Worm (Caenorhabditis elegans) whole organism, L2 larva: ENCODE data around the gene T16G1.4.

Experiments used
- R02D3.7 ChIP-seq: fragments of 150-350 bp; optimal IDR thresholded peaks from 2 replicates; lab custom pipeline; 2014; ENCODE audit warnings: missing biosample characterization, missing genetic modification characterization
- ama-1 ChIP-seq: fragments of 150-350 bp; optimal IDR thresholded peaks from 2 replicates; lab custom pipeline; 2018; ENCODE audit warnings: inconsistent platforms
- blmp-1 ChIP-seq: sonication (generic microtip); optimal IDR thresholded peaks from 2 replicates; lab custom pipeline; 2017; ENCODE audit warnings: missing genetic modification characterization, mild to moderate bottlenecking, missing compliant biosample characterization, antibody characterized with exemption, moderate library complexity; ENCODE audit not compliant: insufficient read depth
- ceh-16 ChIP-seq: fragments of 150-350 bp; optimal IDR thresholded peaks from 2 replicates; lab custom pipeline; 2014; ENCODE audit warnings: missing biosample characterization, missing genetic modification characterization
- mbf-1 ChIP-seq: sonication (generic microtip); optimal IDR thresholded peaks from 2 replicates; lab custom pipeline; 2017; ENCODE audit warnings: missing biosample characterization, missing genetic modification characterization
- mdl-1 ChIP-seq, 2 experiments: fragments of 150-350 bp in 1 of 2; sonication (generic microtip) in 1 of 2; optimal IDR thresholded peaks; 2 replicates each; lab custom pipeline; 2017; ENCODE audit warnings: missing biosample characterization in 2 of 2, missing genetic modification characterization in 2 of 2
- nhr-10 ChIP-seq: sonication (generic microtip); optimal IDR thresholded peaks from 2 replicates; lab custom pipeline; 2017; ENCODE audit warnings: missing biosample characterization, missing genetic modification characterization
- nhr-237 ChIP-seq: fragments of 150-350 bp; optimal IDR thresholded peaks from 2 replicates; lab custom pipeline; 2014; ENCODE audit warnings: missing biosample characterization, missing genetic modification characterization
- nhr-25 ChIP-seq: fragments of 150-350 bp; sonication (generic microtip); optimal IDR thresholded peaks from 3 replicates; lab custom pipeline; 2014; ENCODE audit warnings: missing biosample characterization, missing genetic modification characterization
- nhr-77 ChIP-seq: fragments of 150-350 bp; optimal IDR thresholded peaks from 2 replicates; lab custom pipeline; 2014; ENCODE audit warnings: missing biosample characterization, missing genetic modification characterization
- sem-4 ChIP-seq: fragments of 150-350 bp; optimal IDR thresholded peaks from 2 replicates; lab custom pipeline; 2014; ENCODE audit warnings: missing biosample characterization, missing genetic modification reagents, missing genetic modification characterization
- sma-3 ChIP-seq: sonication (generic microtip); optimal IDR thresholded peaks from 2 replicates; lab custom pipeline; 2016; ENCODE audit warnings: missing genetic modification reagents, missing genetic modification characterization, missing compliant biosample characterization
- unc-62 ChIP-seq: fragments of 150-350 bp; optimal IDR thresholded peaks from 2 replicates; lab custom pipeline; 2014; ENCODE audit warnings: missing biosample characterization, missing genetic modification reagents, missing genetic modification characterization
- ztf-4 ChIP-seq: fragments of 150-350 bp; optimal IDR thresholded peaks from 2 replicates; lab custom pipeline; 2014; ENCODE audit warnings: missing biosample characterization, missing genetic modification characterization

T16G1.4 gene

ce11 chrV:12895772-12896171, 45.9 kb downstream of the T16G1.4 start, which contains the start of gene ttbk-7:
TSS of gene ttbk-7 (minus strand) at chrV:12895872.
- no peak for TF ChIP-seq nhr-10 (tag; lab: Kevin White, UChicago)
- TF ChIP-seq mdl-1 (tag; optimal IDR thresholded peaks at IDR 0.05; lab: Kevin White, UChicago): no peak
- TF ChIP-seq unc-62 (GFP tag; lab: Kevin White, UChicago): no peak
- TF ChIP-seq nhr-25 (tag; lab: Kevin White, UChicago): no peak
- no peak for TF ChIP-seq sem-4 (tag; lab: Kevin White, UChicago)
- TF ChIP-seq R02D3.7: no peak
- TF ChIP-seq sma-3 (GFP tag; lab: Kevin White, UChicago): no peak
- no peak for TF ChIP-seq ztf-4 (tag; lab: Kevin White, UChicago)
- no peak for TF ChIP-seq ceh-16 (tag; lab: Kevin White, UChicago)
- no peak for TF ChIP-seq ama-1 (lab: Kevin White, UChicago)
- TF ChIP-seq nhr-77: no peak
- no peak for TF ChIP-seq mbf-1 (tag; lab: Kevin White, UChicago)
- no peak for TF ChIP-seq blmp-1 (tag; lab: Kevin White, UChicago)
- no peak for TF ChIP-seq nhr-237 (tag; lab: Kevin White, UChicago)
- TF ChIP-seq, all 48 proteins: peak for 0
